Fruit fly (Drosophila melanogaster) whole organism, wandering third instar larva: ENCODE measurements around the gene Prosbeta2.
A peak's percentile ranks its signal among the peaks of the same experiment; 100 is the strongest.

ENCODE experiments used
- Abd-B ChIP-seq: fragments of >200 bp; optimal IDR thresholded peaks from 2 replicates; lab custom pipeline; 2017; ENCODE audit warnings: missing biosample characterization, missing genetic modification characterization
- CG32264 ChIP-seq: fragments of 200-800 bp; sonication (Bioruptor generic); optimal IDR thresholded peaks from 2 replicates; lab custom pipeline; 2016; ENCODE audit warnings: missing biosample characterization, missing genetic modification characterization
- CG9705 ChIP-seq: fragments of 200-800 bp; sonication (Bioruptor generic); optimal IDR thresholded peaks from 2 replicates; lab custom pipeline; 2018; ENCODE audit warnings: missing biosample characterization, mild to moderate bottlenecking, missing genetic modification characterization
- CrebA ChIP-seq: fragments of 200-800 bp; sonication (Bioruptor generic); optimal IDR thresholded peaks from 2 replicates; lab custom pipeline; 2016; ENCODE audit warnings: missing biosample characterization, mild to moderate bottlenecking, missing genetic modification characterization, borderline replicate concordance
- Dfd ChIP-seq: fragments of >200 bp; optimal IDR thresholded peaks from 2 replicates; lab custom pipeline; 2017; ENCODE audit warnings: missing biosample characterization, missing genetic modification characterization
- Dif ChIP-seq: fragments of 200-275, 200-300 bp; sonication (Bioruptor generic); optimal IDR thresholded peaks from 2 replicates; lab custom pipeline; 2018; ENCODE audit warnings: missing biosample characterization, missing genetic modification characterization; ENCODE audit not compliant: partially characterized antibody
- GATAd ChIP-seq: sonication (Bioruptor generic); optimal IDR thresholded peaks from 2 replicates; lab custom pipeline; 2016; ENCODE audit warnings: missing biosample characterization, missing genetic modification characterization
- HLH106 ChIP-seq: fragments of 200-800 bp; optimal IDR thresholded peaks from 3 replicates; lab custom pipeline; 2019; ENCODE audit warnings: missing biosample characterization, mild to moderate bottlenecking, missing genetic modification characterization, moderate library complexity
- Hnf4 ChIP-seq: fragments of 200-800 bp; sonication (Bioruptor generic); optimal IDR thresholded peaks from 2 replicates; lab custom pipeline; 2016; ENCODE audit warnings: missing biosample characterization, mild to moderate bottlenecking, missing genetic modification characterization
- Hr78 ChIP-seq: fragments of >200 bp; optimal IDR thresholded peaks from 2 replicates; lab custom pipeline; 2017; ENCODE audit warnings: missing biosample characterization, missing genetic modification characterization
- Hr83 ChIP-seq: fragments of 200-300 bp; sonication (Bioruptor generic); optimal IDR thresholded peaks from 2 replicates; lab custom pipeline; 2016; ENCODE audit warnings: missing biosample characterization, mild to moderate bottlenecking, missing genetic modification characterization, moderate library complexity; ENCODE audit not compliant: poor library complexity, severe bottlenecking
- Jra ChIP-seq: sonication (Bioruptor generic); optimal IDR thresholded peaks from 2 replicates; lab custom pipeline; 2016; ENCODE audit warnings: missing biosample characterization, missing genetic modification characterization
- Mio ChIP-seq: sonication (Bioruptor generic); optimal IDR thresholded peaks from 2 replicates; lab custom pipeline; 2016; ENCODE audit warnings: missing biosample characterization, missing genetic modification characterization
- Myc ChIP-seq: fragments of >200 bp; optimal IDR thresholded peaks from 2 replicates; lab custom pipeline; 2017
- N ChIP-seq: fragments of >200 bp; optimal IDR thresholded peaks from 2 replicates; lab custom pipeline; 2018; ENCODE audit warnings: missing biosample characterization, missing external identifiers, missing genetic modification characterization
- OdsH ChIP-seq: fragments of 200-800 bp; sonication (Bioruptor generic); optimal IDR thresholded peaks from 2 replicates; lab custom pipeline; 2016; ENCODE audit warnings: missing biosample characterization, mild to moderate bottlenecking, missing genetic modification characterization
- Rel ChIP-seq, 2 experiments: fragments of 200-800 bp; sonication (Bioruptor generic) in 1 of 2; optimal IDR thresholded peaks; 2 replicates in 1 of 2; 3 replicates in 1 of 2; lab custom pipeline; 2016 to 2019; ENCODE audit warnings: mild to moderate bottlenecking in 2 of 2, missing biosample characterization in 2 of 2, missing genetic modification characterization in 2 of 2, moderate library complexity in 1 of 2
- Sp1 ChIP-seq: fragments of 200-800 bp; sonication (Bioruptor generic); optimal IDR thresholded peaks from 3 replicates; lab custom pipeline; 2019; ENCODE audit warnings: missing biosample characterization, mild to moderate bottlenecking, missing genetic modification characterization, moderate library complexity
- Vsx2 ChIP-seq: fragments of 200-300, 225-300 bp; sonication (Bioruptor generic); optimal IDR thresholded peaks from 2 replicates; lab custom pipeline; 2018; ENCODE audit warnings: missing biosample characterization, missing genetic modification characterization; ENCODE audit not compliant: partially characterized antibody
- br ChIP-seq: fragments of 200-800 bp; sonication (Bioruptor generic); optimal IDR thresholded peaks from 2 replicates; lab custom pipeline; 2016; ENCODE audit warnings: missing biosample characterization, missing genetic modification characterization
- brk ChIP-seq: fragments of 200-800 bp; sonication (Bioruptor generic); optimal IDR thresholded peaks from 2 replicates; lab custom pipeline; 2016; ENCODE audit warnings: missing biosample characterization, mild to moderate bottlenecking, missing genetic modification characterization
- dl ChIP-seq, 2 experiments: fragments of 175-275, 200-275 bp in 1 of 2; fragments of 200-275 bp in 1 of 2; sonication (Bioruptor generic); optimal IDR thresholded peaks; lab custom pipeline; 2018; ENCODE audit warnings: mild to moderate bottlenecking in 2 of 2, missing biosample characterization in 2 of 2, missing genetic modification characterization in 2 of 2, moderate library complexity in 2 of 2; ENCODE audit not compliant: partially characterized antibody in 2 of 2, insufficient read depth in 1 of 2
- dmrt93B ChIP-seq: fragments of 200-800 bp; sonication (Bioruptor generic); optimal IDR thresholded peaks from 2 replicates; lab custom pipeline; 2018; ENCODE audit warnings: missing biosample characterization, mild to moderate bottlenecking, missing genetic modification characterization
- dsf ChIP-seq: sonication (Bioruptor generic); optimal IDR thresholded peaks from 2 replicates; lab custom pipeline; 2016; ENCODE audit warnings: missing biosample characterization, missing genetic modification characterization, borderline replicate concordance
- ey ChIP-seq: fragments of 200-800 bp; sonication (Bioruptor generic); optimal IDR thresholded peaks from 2 replicates; lab custom pipeline; 2016; ENCODE audit warnings: missing biosample characterization, missing genetic modification characterization
- foxo ChIP-seq, 2 experiments: fragments of 200-800 bp; sonication (Bioruptor generic); optimal IDR thresholded peaks; 2 replicates in 1 of 2; 3 replicates in 1 of 2; lab custom pipeline; 2016 to 2017; ENCODE audit warnings: missing biosample characterization in 2 of 2, missing genetic modification characterization in 2 of 2
- fru ChIP-seq: fragments of 200-800 bp; sonication (Bioruptor generic); optimal IDR thresholded peaks from 3 replicates; lab custom pipeline; 2016; ENCODE audit warnings: missing biosample characterization, mild to moderate bottlenecking, missing genetic modification characterization
- h ChIP-seq: fragments of 200-800 bp; sonication (Bioruptor generic); optimal IDR thresholded peaks from 3 replicates; lab custom pipeline; 2016; ENCODE audit warnings: missing biosample characterization, mild to moderate bottlenecking, missing genetic modification characterization
- jim ChIP-seq: fragments of 175-275, 200-325 bp; sonication (Bioruptor generic); optimal IDR thresholded peaks from 2 replicates; lab custom pipeline; 2016; ENCODE audit warnings: missing biosample characterization, mild to moderate bottlenecking, missing genetic modification characterization
- lola ChIP-seq: fragments of >200 bp; optimal IDR thresholded peaks from 2 replicates; lab custom pipeline; 2017; ENCODE audit warnings: missing biosample characterization, missing genetic modification characterization
- pan ChIP-seq: fragments of >200 bp; optimal IDR thresholded peaks from 2 replicates; lab custom pipeline; 2017
- psq ChIP-seq: fragments of 200-800 bp; sonication (Bioruptor generic); optimal IDR thresholded peaks from 3 replicates; lab custom pipeline; 2017; ENCODE audit warnings: missing biosample characterization, mild to moderate bottlenecking, missing genetic modification characterization, moderate library complexity
- rgr ChIP-seq: fragments of 200-800 bp; sonication (Bioruptor generic); optimal IDR thresholded peaks from 3 replicates; lab custom pipeline; 2016; ENCODE audit warnings: missing biosample characterization, mild to moderate bottlenecking, missing genetic modification characterization
- sage ChIP-seq: fragments of 200-800 bp; sonication (Bioruptor generic); optimal IDR thresholded peaks from 2 replicates; lab custom pipeline; 2016; ENCODE audit warnings: missing biosample characterization, mild to moderate bottlenecking, missing genetic modification characterization
- sv ChIP-seq: fragments of 200-800 bp; sonication (Bioruptor generic); optimal IDR thresholded peaks from 3 replicates; lab custom pipeline; 2016; ENCODE audit warnings: missing biosample characterization, missing genetic modification characterization
- tai ChIP-seq: sonication (Bioruptor generic); optimal IDR thresholded peaks from 2 replicates; lab custom pipeline; 2016; ENCODE audit warnings: missing biosample characterization, missing genetic modification characterization
- usp ChIP-seq: fragments of >200 bp; optimal IDR thresholded peaks from 2 replicates; lab custom pipeline; 2017; ENCODE audit warnings: missing biosample characterization, missing genetic modification characterization
- woc ChIP-seq: sonication (Bioruptor generic); optimal IDR thresholded peaks from 2 replicates; lab custom pipeline; 2016; ENCODE audit warnings: missing biosample characterization, mild to moderate bottlenecking, missing genetic modification characterization

Gene Prosbeta2

dm6 chr3L:15005085-15005484 is 5.3 kb downstream of the Prosbeta2 start:
- TF ChIP-seq psq (GFP tag; lab: Kevin White, UChicago): peak; percentile 18
- TF ChIP-seq br (GFP tag; lab: Kevin White, UChicago): peak; percentile 39
- TF ChIP-seq Vsx2 (GFP tag; lab: Kevin White, UChicago): no peak
- no peak for TF ChIP-seq Hr78 (GFP tag; lab: Kevin White, UChicago)
- TF ChIP-seq Hnf4: peak; percentile 42
- no peak for TF ChIP-seq Sp1
- no peak for TF ChIP-seq sage (GFP tag; lab: Kevin White, UChicago)
- peak; percentile 34 for TF ChIP-seq HLH106 (tag; lab: Kevin White, UChicago)
- no peak for TF ChIP-seq sv (GFP tag; lab: Kevin White, UChicago)
- TF ChIP-seq foxo (GFP tag; optimal IDR thresholded peaks at IDR 0.05; lab: Kevin White, UChicago): peak in 1 of 2 experiments; percentile 50
- TF ChIP-seq pan: no peak
- TF ChIP-seq CG32264 (GFP tag; lab: Kevin White, UChicago): no peak
- peak; percentile 51 for TF ChIP-seq rgr
- no peak for TF ChIP-seq dsf (GFP tag; lab: Kevin White, UChicago)
- TF ChIP-seq N: no peak
- TF ChIP-seq lola (GFP tag; lab: Kevin White, UChicago): no peak
- TF ChIP-seq OdsH (GFP tag; lab: Kevin White, UChicago): peak; percentile 59
- TF ChIP-seq fru: peak; percentile 51
- TF ChIP-seq jim (GFP tag; lab: Kevin White, UChicago): no peak
- TF ChIP-seq tai (GFP tag; lab: Kevin White, UChicago): no peak
- no peak for TF ChIP-seq Myc (lab: Kevin White, UChicago)
- TF ChIP-seq Dif: no peak
- no peak for TF ChIP-seq CrebA (GFP tag; lab: Kevin White, UChicago)
- no peak for TF ChIP-seq Rel (GFP tag; optimal IDR thresholded peaks at IDR 0.05; lab: Kevin White, UChicago)
- no peak for TF ChIP-seq Rel (tag; optimal IDR thresholded peaks at IDR 0.05; lab: Kevin White, UChicago)
- TF ChIP-seq woc (GFP tag; lab: Kevin White, UChicago): no peak
- TF ChIP-seq Dfd (GFP tag; lab: Kevin White, UChicago): no peak
- no peak for TF ChIP-seq Hr83 (GFP tag; lab: Kevin White, UChicago)
- no peak for TF ChIP-seq dl (GFP tag; optimal IDR thresholded peaks at IDR 0.05; lab: Kevin White, UChicago; ENCODE audit: insufficient read depth in 1 of 2, partially characterized antibody in 2 of 2)
- no peak for TF ChIP-seq GATAd
- TF ChIP-seq CG9705 (GFP tag; lab: Kevin White, UChicago): no peak
- no peak for TF ChIP-seq Abd-B (GFP tag; lab: Kevin White, UChicago)
- TF ChIP-seq brk (GFP tag; lab: Kevin White, UChicago): peak; percentile 9
- TF ChIP-seq ey (GFP tag; lab: Kevin White, UChicago): peak; percentile 55
- peak; percentile 70 for TF ChIP-seq h
- TF ChIP-seq dmrt93B: no peak
- no peak for TF ChIP-seq usp (GFP tag; lab: Kevin White, UChicago)
- TF ChIP-seq Jra (GFP tag; lab: Kevin White, UChicago): no peak
- TF ChIP-seq Mio: no peak

dm6 chr3L:15005774-15006173 is 6.0 kb downstream of the Prosbeta2 start:
- TF ChIP-seq Sp1 (peak; percentile 2), foxo (GFP tag; optimal IDR thresholded peaks at IDR 0.05; lab: Kevin White, UChicago) (peak in 1 of 2 experiments; percentile 4), OdsH (GFP tag; lab: Kevin White, UChicago) (no peak), h (peak; percentile 16), Abd-B (GFP tag; lab: Kevin White, UChicago) (no peak)

dm6 chr3L:15006825-15007224 is 7.1 kb downstream of the Prosbeta2 start:
- TF ChIP-seq foxo (GFP tag; optimal IDR thresholded peaks at IDR 0.05; lab: Kevin White, UChicago) (peak in 1 of 2 experiments; percentile 75), HLH106 (tag; lab: Kevin White, UChicago) (peak; percentile 40), Abd-B (GFP tag; lab: Kevin White, UChicago) (no peak), jim (GFP tag; lab: Kevin White, UChicago) (no peak), sage (GFP tag; lab: Kevin White, UChicago) (no peak), Hnf4 (peak; percentile 51), brk (GFP tag; lab: Kevin White, UChicago) (no peak), Mio (no peak), Dif (no peak), N (no peak), dl (GFP tag; optimal IDR thresholded peaks at IDR 0.05; lab: Kevin White, UChicago; ENCODE audit: insufficient read depth in 1 of 2, partially characterized antibody in 2 of 2) (no peak), br (GFP tag; lab: Kevin White, UChicago) (peak; percentile 61), CG32264 (GFP tag; lab: Kevin White, UChicago) (no peak), CrebA (GFP tag; lab: Kevin White, UChicago) (no peak), Jra (GFP tag; lab: Kevin White, UChicago) (peak; percentile 12), ey (GFP tag; lab: Kevin White, UChicago) (peak; percentile 47), OdsH (GFP tag; lab: Kevin White, UChicago) (peak; percentile 25), dsf (GFP tag; lab: Kevin White, UChicago) (no peak), Vsx2 (GFP tag; lab: Kevin White, UChicago) (no peak), Myc (lab: Kevin White, UChicago) (no peak), rgr (peak; percentile 44), pan (no peak), Hr78 (GFP tag; lab: Kevin White, UChicago) (no peak), tai (GFP tag; lab: Kevin White, UChicago) (no peak), h (peak; percentile 58), Rel (GFP tag; optimal IDR thresholded peaks at IDR 0.05; lab: Kevin White, UChicago) (no peak), Rel (tag; optimal IDR thresholded peaks at IDR 0.05; lab: Kevin White, UChicago) (no peak), sv (GFP tag; lab: Kevin White, UChicago) (no peak), CG9705 (GFP tag; lab: Kevin White, UChicago) (no peak), Sp1 (peak; percentile 23), woc (GFP tag; lab: Kevin White, UChicago) (peak; percentile 4), lola (GFP tag; lab: Kevin White, UChicago) (no peak), psq (GFP tag; lab: Kevin White, UChicago) (peak; percentile 11), GATAd (no peak), fru (peak; percentile 70), Hr83 (GFP tag; lab: Kevin White, UChicago) (no peak), dmrt93B (no peak), Dfd (GFP tag; lab: Kevin White, UChicago) (no peak), usp (GFP tag; lab: Kevin White, UChicago) (no peak)
